Worm (Caenorhabditis elegans) whole organism, L2 larva: ENCODE measurements around the gene nhr-45.

Experiments
- ama-1 ChIP-seq: fragments of 150-350 bp; optimal IDR thresholded peaks from 2 replicates; lab custom pipeline; 2018; ENCODE audit warnings: inconsistent platforms
- egl-27 ChIP-seq: sonication (generic microtip); optimal IDR thresholded peaks from 3 replicates; lab custom pipeline; 2017; ENCODE audit warnings: missing biosample characterization, missing genetic modification reagents, missing genetic modification characterization
- fos-1 ChIP-seq: fragments of 150-350 bp; optimal IDR thresholded peaks from 2 replicates; lab custom pipeline; 2014; ENCODE audit warnings: missing biosample characterization, missing genetic modification characterization
- lin-13 ChIP-seq: fragments of 150-350 bp; optimal IDR thresholded peaks from 2 replicates; lab custom pipeline; 2014; ENCODE audit warnings: missing biosample characterization, missing genetic modification reagents, missing genetic modification characterization
- lin-39 ChIP-seq: fragments of 150-350 bp; optimal IDR thresholded peaks from 2 replicates; lab custom pipeline; 2014; ENCODE audit warnings: missing biosample characterization, missing genetic modification reagents, missing genetic modification characterization
- nhr-11 ChIP-seq: fragments of 150-350 bp; optimal IDR thresholded peaks from 2 replicates; lab custom pipeline; 2014; ENCODE audit warnings: missing biosample characterization, missing genetic modification characterization
- nhr-6 ChIP-seq: fragments of 150-350 bp; optimal IDR thresholded peaks from 2 replicates; lab custom pipeline; 2014; ENCODE audit warnings: missing biosample characterization, missing genetic modification characterization
- ztf-11 ChIP-seq: sonication (generic microtip); optimal IDR thresholded peaks from 2 replicates; lab custom pipeline; 2017; ENCODE audit warnings: missing biosample characterization, missing genetic modification characterization

DNA sequence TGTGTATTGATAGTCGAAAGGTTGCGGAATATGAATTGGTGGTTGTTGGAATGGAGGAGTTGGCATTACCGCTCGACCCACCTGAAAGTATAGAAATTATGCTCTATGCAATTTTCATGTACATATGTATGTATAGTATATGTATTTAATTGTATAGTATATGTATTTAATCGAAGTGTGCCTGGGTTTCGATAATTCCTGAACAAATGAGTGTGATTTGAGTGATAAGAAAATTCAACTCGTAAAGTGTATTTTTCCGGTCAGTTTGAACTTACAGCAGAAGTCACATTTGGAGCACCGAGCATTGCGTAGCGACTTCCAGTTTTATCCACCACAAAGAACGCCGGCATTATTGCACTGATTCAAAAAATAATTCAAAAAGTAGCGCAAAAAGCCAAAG lies 1.4 kb downstream of the nhr-45 start:
- TF ChIP-seq ama-1 (lab: Kevin White, UChicago) (no peak), egl-27 (tag; lab: Kevin White, UChicago) (no peak), nhr-6 (tag; lab: Kevin White, UChicago) (no peak), lin-13 (GFP tag; lab: Kevin White, UChicago) (no peak), lin-39 (no peak), fos-1 (tag; lab: Kevin White, UChicago) (no peak), nhr-11 (tag; lab: Kevin White, UChicago) (no peak), ztf-11 (tag; lab: Kevin White, UChicago) (no peak)
